Fruit fly (Drosophila melanogaster): ENCODE measurements around the gene CG17380.

The CG17380 gene

DNA sequence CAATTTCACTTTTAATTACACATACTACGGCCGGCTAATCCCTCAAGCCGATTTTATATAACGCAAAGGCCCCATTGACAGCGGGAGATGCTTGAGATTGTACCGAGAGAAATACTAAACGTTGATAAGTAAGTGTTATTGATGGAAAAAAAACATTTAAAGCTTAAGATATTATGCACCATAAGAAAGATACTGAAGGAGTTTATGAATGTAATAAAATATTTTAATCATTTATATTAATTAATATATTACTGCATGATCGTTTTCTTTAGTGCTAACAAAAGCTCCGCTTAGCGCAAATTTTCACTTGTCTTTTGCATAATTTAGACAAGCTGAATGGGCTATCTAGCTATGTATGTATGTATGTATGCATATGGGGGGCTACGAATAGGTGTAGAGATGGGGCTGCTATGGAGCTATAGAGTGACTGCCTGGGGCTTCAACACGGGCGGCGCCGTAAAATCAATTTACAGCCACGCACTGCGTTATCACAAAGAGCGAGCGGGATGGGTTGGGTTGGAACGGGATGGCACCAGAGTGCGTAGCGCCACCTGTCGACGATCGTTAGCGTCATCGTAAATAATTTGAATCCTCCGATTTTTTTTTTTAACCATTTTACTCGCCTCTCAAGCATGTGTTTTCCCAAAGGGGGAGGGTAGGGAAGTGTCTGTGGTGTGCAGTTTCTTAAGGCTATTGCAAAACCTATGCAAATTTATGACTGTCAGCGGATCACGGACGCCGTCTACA lies 6.8 kb downstream of the CG17380 start:
- TF ChIP-seq CG14711 (tag; optimal IDR thresholded peaks at IDR 0.05) (no peak), CG33017 (tag; optimal IDR thresholded peaks at IDR 0.05) (no peak), Mnt (GFP tag; optimal IDR thresholded peaks at IDR 0.05) (no peak), kay (GFP tag; ENCODE audit: borderline replicate concordance) (no peak), toe (GFP tag; optimal IDR thresholded peaks at IDR 0.05) (no peak), CG7101 (tag; optimal IDR thresholded peaks at IDR 0.05) (no peak), cic (GFP tag; optimal IDR thresholded peaks at IDR 0.05) (no peak), CG12768 (GFP tag; optimal IDR thresholded peaks at IDR 0.05) (no peak), CG5204 (GFP tag; optimal IDR thresholded peaks at IDR 0.05) (no peak), CG7045 (GFP tag; optimal IDR thresholded peaks at IDR 0.05) (no peak), cnc (optimal IDR thresholded peaks at IDR 0.05) (no peak), pad (GFP tag; optimal IDR thresholded peaks at IDR 0.05) (no peak), bab1 (GFP tag; optimal IDR thresholded peaks at IDR 0.05) (no peak), Hr96 (GFP tag; optimal IDR thresholded peaks at IDR 0.05) (no peak), Crg-1 (GFP tag; optimal IDR thresholded peaks at IDR 0.05) (no peak), ovo (GFP tag; optimal IDR thresholded peaks at IDR 0.05) (no peak), CG11617 (GFP tag; optimal IDR thresholded peaks at IDR 0.05) (no peak)

DNA sequence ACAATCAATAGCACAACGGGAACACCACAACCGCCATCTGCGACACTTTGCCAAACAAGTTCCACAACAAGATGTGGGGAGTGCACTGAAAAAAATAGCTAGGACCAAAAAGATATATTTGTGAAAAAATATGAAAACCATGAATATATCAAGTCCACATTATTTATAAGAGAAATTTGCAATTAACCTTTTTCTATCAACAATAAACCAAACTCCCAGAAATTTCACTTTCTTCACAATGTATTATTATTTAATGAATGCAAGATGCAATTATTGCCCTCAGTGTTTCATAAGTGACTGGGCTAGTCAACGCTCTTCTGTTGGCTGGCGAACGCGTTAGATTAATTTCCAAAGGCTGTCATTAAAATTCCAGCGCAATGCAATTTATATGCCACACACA lies 7.8 kb downstream of the CG17380 start:
- TF ChIP-seq Hr96 (GFP tag; optimal IDR thresholded peaks at IDR 0.05) (no peak), CG11617 (GFP tag; optimal IDR thresholded peaks at IDR 0.05) (no peak), CG5204 (GFP tag; optimal IDR thresholded peaks at IDR 0.05) (no peak), CG14711 (tag; optimal IDR thresholded peaks at IDR 0.05) (no peak), CG12768 (GFP tag; optimal IDR thresholded peaks at IDR 0.05) (no peak), bab1 (GFP tag; optimal IDR thresholded peaks at IDR 0.05) (no peak), CG33017 (tag; optimal IDR thresholded peaks at IDR 0.05) (no peak), tj (GFP tag; optimal IDR thresholded peaks at IDR 0.05) (no peak), Clk (GFP tag; optimal IDR thresholded peaks at IDR 0.05) (no peak), ovo (GFP tag; optimal IDR thresholded peaks at IDR 0.05) (no peak), CG7101 (tag; optimal IDR thresholded peaks at IDR 0.05) (no peak), CG1620 (GFP tag; optimal IDR thresholded peaks at IDR 0.05) (no peak)

dm6 chr3R:23393507-23393906 lies 10.0 kb downstream of the CG17380 start:
- TF ChIP-seq toe (GFP tag; optimal IDR thresholded peaks at IDR 0.05) (no peak), CG1620 (GFP tag; optimal IDR thresholded peaks at IDR 0.05) (no peak), tj (GFP tag; optimal IDR thresholded peaks at IDR 0.05) (no peak), kay (GFP tag; ENCODE audit: borderline replicate concordance) (no peak)

dm6 chr3R:23392235-23392634 lies 11.3 kb downstream of the CG17380 start:
- TF ChIP-seq CG1620 (GFP tag; optimal IDR thresholded peaks at IDR 0.05) (no peak), CG11617 (GFP tag; optimal IDR thresholded peaks at IDR 0.05) (no peak), CG33017 (tag; optimal IDR thresholded peaks at IDR 0.05) (no peak), CG5204 (GFP tag; optimal IDR thresholded peaks at IDR 0.05) (no peak), pad (GFP tag; optimal IDR thresholded peaks at IDR 0.05) (no peak), CG14711 (tag; optimal IDR thresholded peaks at IDR 0.05) (no peak), kay (GFP tag; ENCODE audit: borderline replicate concordance) (no peak)

- no peak for TF ChIP-seq pad (GFP tag; optimal IDR thresholded peaks at IDR 0.05)
- TF ChIP-seq CG14711 (tag; optimal IDR thresholded peaks at IDR 0.05), result no peak
- TF ChIP-seq cnc (optimal IDR thresholded peaks at IDR 0.05), result no peak
- no peak for TF ChIP-seq Hr96 (GFP tag; optimal IDR thresholded peaks at IDR 0.05)
- no peak for TF ChIP-seq CG33017 (tag; optimal IDR thresholded peaks at IDR 0.05)
- no peak for TF ChIP-seq CG7045 (GFP tag; optimal IDR thresholded peaks at IDR 0.05)
- TF ChIP-seq bab1 (GFP tag; optimal IDR thresholded peaks at IDR 0.05), result no peak
- TF ChIP-seq CG11617 (GFP tag; optimal IDR thresholded peaks at IDR 0.05), result no peak
- no peak for TF ChIP-seq ovo (GFP tag; optimal IDR thresholded peaks at IDR 0.05)
- TF ChIP-seq CG12768 (GFP tag; optimal IDR thresholded peaks at IDR 0.05), result no peak
- no peak for TF ChIP-seq kay (GFP tag; ENCODE audit: borderline replicate concordance)
- no peak for TF ChIP-seq Clk (GFP tag; optimal IDR thresholded peaks at IDR 0.05)
- no peak for TF ChIP-seq tj (GFP tag; optimal IDR thresholded peaks at IDR 0.05)
- no peak for TF ChIP-seq Crg-1 (GFP tag; optimal IDR thresholded peaks at IDR 0.05)
- TF ChIP-seq toe (GFP tag; optimal IDR thresholded peaks at IDR 0.05), result no peak
- TF ChIP-seq CG1620 (GFP tag; optimal IDR thresholded peaks at IDR 0.05), result no peak
- no peak for TF ChIP-seq CG7101 (tag; optimal IDR thresholded peaks at IDR 0.05)
- no peak for TF ChIP-seq Mnt (GFP tag; optimal IDR thresholded peaks at IDR 0.05)
- TF ChIP-seq CG5204 (GFP tag; optimal IDR thresholded peaks at IDR 0.05), result no peak
Measured at dm6 chr3R:23390769-23391309, 12.7 kb downstream of the CG17380 start.

dm6 chr3R:23388798-23389197 lies 14.7 kb downstream of the CG17380 start, which contains the start of gene CG31515:
CG31515 (minus strand) TSS chr3R:23388898.
- TF ChIP-seq cic (GFP tag; optimal IDR thresholded peaks at IDR 0.05), result no peak
- TF ChIP-seq kay (GFP tag; ENCODE audit: borderline replicate concordance), result no peak
- no peak for TF ChIP-seq CG14711 (tag; optimal IDR thresholded peaks at IDR 0.05)
- no peak for TF ChIP-seq Hr96 (GFP tag; optimal IDR thresholded peaks at IDR 0.05)
- TF ChIP-seq toe (GFP tag; optimal IDR thresholded peaks at IDR 0.05), result no peak
- no peak for TF ChIP-seq pad (GFP tag; optimal IDR thresholded peaks at IDR 0.05)

Data from whole organism, adult.